Worm (Caenorhabditis elegans) whole organism, L2 larva: ENCODE data around the gene prx-13.
A peak's percentile ranks its signal among the peaks of the same experiment; 100 is the strongest.

Source experiments
- aly-2 ChIP-seq: fragments of 150-350 bp; optimal IDR thresholded peaks from 2 replicates; lab custom pipeline; 2014; ENCODE audit warnings: missing biosample characterization, missing genetic modification characterization
- blmp-1 ChIP-seq: sonication (generic microtip); optimal IDR thresholded peaks from 2 replicates; lab custom pipeline; 2017; ENCODE audit warnings: missing genetic modification characterization, mild to moderate bottlenecking, missing compliant biosample characterization, antibody characterized with exemption, moderate library complexity; ENCODE audit not compliant: insufficient read depth
- egl-27 ChIP-seq: sonication (generic microtip); optimal IDR thresholded peaks from 3 replicates; lab custom pipeline; 2017; ENCODE audit warnings: missing biosample characterization, missing genetic modification reagents, missing genetic modification characterization
- lin-11 ChIP-seq: fragments of 150-350 bp; sonication (generic microtip); optimal IDR thresholded peaks from 2 replicates; lab custom pipeline; 2014; ENCODE audit warnings: missing biosample characterization, missing genetic modification characterization, inconsistent platforms, mixed read lengths
- lin-13 ChIP-seq: fragments of 150-350 bp; optimal IDR thresholded peaks from 2 replicates; lab custom pipeline; 2014; ENCODE audit warnings: missing biosample characterization, missing genetic modification reagents, missing genetic modification characterization
- mdl-1 ChIP-seq, 2 experiments: fragments of 150-350 bp in 1 of 2; sonication (generic microtip) in 1 of 2; optimal IDR thresholded peaks; 2 replicates each; lab custom pipeline; 2017; ENCODE audit warnings: missing biosample characterization in 2 of 2, missing genetic modification characterization in 2 of 2
- nhr-11 ChIP-seq: fragments of 150-350 bp; optimal IDR thresholded peaks from 2 replicates; lab custom pipeline; 2014; ENCODE audit warnings: missing biosample characterization, missing genetic modification characterization
- nhr-25 ChIP-seq: fragments of 150-350 bp; sonication (generic microtip); optimal IDR thresholded peaks from 3 replicates; lab custom pipeline; 2014; ENCODE audit warnings: missing biosample characterization, missing genetic modification characterization
- snpc-4 ChIP-seq: fragments of 150-350 bp; optimal IDR thresholded peaks from 2 replicates; lab custom pipeline; 2014; ENCODE audit warnings: missing biosample characterization, missing genetic modification characterization
- unc-39 ChIP-seq: fragments of 150-350 bp; optimal IDR thresholded peaks from 2 replicates; lab custom pipeline; 2014; ENCODE audit warnings: missing biosample characterization, missing genetic modification characterization
- unc-62 ChIP-seq: fragments of 150-350 bp; optimal IDR thresholded peaks from 2 replicates; lab custom pipeline; 2014; ENCODE audit warnings: missing biosample characterization, missing genetic modification reagents, missing genetic modification characterization
- zag-1 ChIP-seq: fragments of 150-350 bp; optimal IDR thresholded peaks from 2 replicates; lab custom pipeline; 2014; ENCODE audit warnings: missing biosample characterization, missing genetic modification characterization

- TF ChIP-seq nhr-11 (no peak), lin-11 (tag; lab: Kevin White, UChicago) (no peak), unc-62 (no peak), nhr-25 (no peak), zag-1 (tag; lab: Kevin White, UChicago) (no peak), egl-27 (tag; lab: Kevin White, UChicago) (no peak), snpc-4 (no peak), lin-13 (no peak), blmp-1 (tag; lab: Kevin White, UChicago) (peak; percentile 79), unc-39 (no peak), mdl-1 (tag; optimal IDR thresholded peaks at IDR 0.05; lab: Kevin White, UChicago) (no peak), aly-2 (tag; lab: Kevin White, UChicago) (no peak)
Observed at ce11 chrII:7242754-7243153, 9.1 kb downstream of the prx-13 start.
